Worm (Caenorhabditis elegans) whole organism, early embryonic: ENCODE data around the gene odr-4.

ENCODE experiments used
- B0310.2 ChIP-seq: sonication (generic microtip); optimal IDR thresholded peaks from 2 replicates; lab custom pipeline; 2016; ENCODE audit warnings: mild to moderate bottlenecking, missing genetic modification characterization, missing compliant biosample characterization
- F13C5.2 ChIP-seq: sonication (generic microtip); optimal IDR thresholded peaks from 2 replicates; lab custom pipeline; 2017; ENCODE audit warnings: mild to moderate bottlenecking, missing genetic modification characterization, inconsistent platforms, missing compliant biosample characterization
- aly-1 ChIP-seq: sonication (generic microtip); optimal IDR thresholded peaks from 2 replicates; lab custom pipeline; 2016; ENCODE audit warnings: missing genetic modification characterization, missing compliant biosample characterization
- ama-1 ChIP-seq: fragments of 150-350 bp; optimal IDR thresholded peaks from 2 replicates; lab custom pipeline; 2014
- ceh-13 ChIP-seq: fragments of 200-800 bp; sonication (Bioruptor generic); optimal IDR thresholded peaks from 2 replicates; lab custom pipeline; 2018; ENCODE audit warnings: mild to moderate bottlenecking, missing genetic modification characterization, missing compliant biosample characterization
- ceh-36 ChIP-seq: sonication (generic microtip); optimal IDR thresholded peaks from 2 replicates; lab custom pipeline; 2016; ENCODE audit warnings: missing genetic modification characterization, inconsistent platforms, missing compliant biosample characterization
- ets-7 ChIP-seq: sonication (generic microtip); optimal IDR thresholded peaks from 2 replicates; lab custom pipeline; 2016; ENCODE audit warnings: missing genotype, missing genetic modification characterization, missing compliant biosample characterization
- flt-1 ChIP-seq: fragments of 200-800 bp; sonication (Bioruptor generic); IDR thresholded peaks from 2 replicates; pipeline ENCODE4 v1.3.6; 2022; ENCODE audit warnings: missing genetic modification characterization, missing compliant biosample characterization
- hmbx-1 ChIP-seq: sonication (generic microtip); optimal IDR thresholded peaks from 2 replicates; lab custom pipeline; 2016; ENCODE audit warnings: mild to moderate bottlenecking, missing genetic modification characterization, missing compliant biosample characterization
- hmg-4 ChIP-seq: fragments of 200-800 bp; sonication (Bioruptor generic); optimal IDR thresholded peaks from 2 replicates; lab custom pipeline; 2018; ENCODE audit warnings: mild to moderate bottlenecking, missing genetic modification characterization, missing compliant biosample characterization
- hnd-1 ChIP-seq: sonication (generic microtip); optimal IDR thresholded peaks from 2 replicates; lab custom pipeline; 2016; ENCODE audit warnings: missing genetic modification characterization, missing compliant biosample characterization
- pes-1 ChIP-seq: fragments of 200-800 bp; sonication (Bioruptor generic); IDR thresholded peaks from 2 replicates; pipeline ENCODE4 v1.3.6; 2022; ENCODE audit warnings: missing genetic modification reagents, missing genetic modification characterization, missing compliant biosample characterization
- scrt-1 ChIP-seq: fragments of 200-800 bp; sonication (Bioruptor generic); IDR thresholded peaks from 2 replicates; pipeline ENCODE4 v1.3.6; 2022; ENCODE audit warnings: missing genetic modification characterization, missing compliant biosample characterization
- sea-1 ChIP-seq: fragments of 200-800 bp; sonication (Bioruptor generic); conservative IDR thresholded peaks from 2 replicates; pipeline ENCODE4 v1.3.6; 2022; ENCODE audit warnings: missing genetic modification characterization, missing compliant biosample characterization
- tbx-11 ChIP-seq: fragments of 200-800 bp; sonication (Bioruptor generic); IDR thresholded peaks from 2 replicates; pipeline ENCODE4 v1.3.6; 2022; ENCODE audit warnings: missing genetic modification characterization, missing compliant biosample characterization
- tbx-37 ChIP-seq: fragments of 200-800 bp; sonication (Bioruptor generic); conservative IDR thresholded peaks from 2 replicates; pipeline ENCODE4 v1.3.6; 2022; ENCODE audit warnings: missing genetic modification reagents, missing genetic modification characterization, missing compliant biosample characterization
- tra-4 ChIP-seq: sonication (generic microtip); optimal IDR thresholded peaks from 2 replicates; lab custom pipeline; 2017; ENCODE audit warnings: missing genetic modification characterization, missing compliant biosample characterization

The odr-4 gene

DNA sequence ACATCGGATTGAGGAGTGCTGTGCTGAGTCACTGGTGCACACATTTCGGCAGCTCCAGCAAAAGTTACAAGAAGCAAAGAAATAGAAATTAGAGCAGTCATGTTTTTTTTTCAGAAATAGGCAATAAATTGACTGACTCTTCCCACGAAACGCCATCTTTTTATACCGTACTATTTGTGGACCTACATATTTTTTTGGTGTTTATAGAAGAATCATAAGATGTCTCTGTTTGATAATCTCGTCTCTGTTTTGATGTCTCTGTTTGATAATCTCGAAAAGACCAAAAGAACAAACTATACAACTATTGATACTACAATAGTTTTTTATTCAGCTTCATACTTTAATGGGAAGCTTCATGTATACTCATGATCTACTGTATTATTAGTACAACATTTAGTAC, 3.8 kb downstream of the odr-4 start, which contains the start of gene Y102E9.3:
Y102E9.3 (minus strand) TSS at position 101 of the 400 bp plus-strand sequence.
- TF ChIP-seq hmbx-1 (tag; lab: Kevin White, UChicago): no peak
- no peak for TF ChIP-seq sea-1 (GFP tag; lab: Robert Waterston, UW)
- TF ChIP-seq hnd-1: no peak
- TF ChIP-seq tbx-37 (GFP tag; lab: Robert Waterston, UW): no peak
- TF ChIP-seq B0310.2 (tag; lab: Kevin White, UChicago): no peak
- no peak for TF ChIP-seq ceh-13 (GFP tag; lab: Kevin White, UChicago)
- no peak for TF ChIP-seq tra-4 (tag; lab: Kevin White, UChicago)
- TF ChIP-seq aly-1: no peak
- TF ChIP-seq ets-7: no peak
- no peak for TF ChIP-seq flt-1 (GFP tag; lab: Robert Waterston, UW)
- TF ChIP-seq hmg-4: no peak
- no peak for TF ChIP-seq ceh-36 (tag; lab: Kevin White, UChicago)
- no peak for TF ChIP-seq ama-1 (lab: Kevin White, UChicago)
- no peak for TF ChIP-seq tbx-11 (GFP tag; lab: Robert Waterston, UW)

DNA sequence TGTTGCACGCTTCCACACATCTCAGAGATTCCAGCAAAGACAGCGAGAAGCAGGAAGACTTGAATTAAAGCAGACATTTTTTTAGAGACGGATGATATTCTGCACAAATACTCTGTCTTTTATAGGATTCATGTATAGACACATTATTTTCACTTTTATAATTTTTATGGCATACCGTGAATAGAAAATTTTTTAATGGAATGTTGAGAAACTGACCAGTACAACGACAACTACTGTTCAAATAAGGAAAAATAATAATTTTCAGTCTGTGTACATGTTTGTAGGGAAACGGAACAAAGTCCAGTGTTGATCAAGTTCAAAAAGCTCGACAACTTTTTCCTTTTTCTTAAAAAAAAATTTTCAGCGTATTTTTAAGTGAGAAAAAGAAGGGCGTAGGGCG, 6.0 kb downstream of the odr-4 start, which contains the start of gene Y102E9.6:
Y102E9.6 (minus strand) TSS at position 101 of the 400 bp plus-strand sequence.
- TF ChIP-seq aly-1 (no peak), hnd-1 (no peak), B0310.2 (tag; lab: Kevin White, UChicago) (no peak), hmbx-1 (tag; lab: Kevin White, UChicago) (no peak), tbx-11 (GFP tag; lab: Robert Waterston, UW) (no peak), ceh-36 (tag; lab: Kevin White, UChicago) (no peak), sea-1 (GFP tag; lab: Robert Waterston, UW) (no peak), ama-1 (lab: Kevin White, UChicago) (no peak), ets-7 (no peak), ceh-13 (GFP tag; lab: Kevin White, UChicago) (no peak), scrt-1 (no peak), F13C5.2 (no peak), pes-1 (GFP tag; lab: Robert Waterston, UW) (no peak), hmg-4 (no peak)

ce11 chrIII:6736971-6737370, 6.4 kb downstream of the odr-4 start, which contains the start of gene K07E12.2:
TSS of gene K07E12.2 (plus strand) at chrIII:6737271.
- TF ChIP-seq tbx-37 (GFP tag; lab: Robert Waterston, UW): no peak
- TF ChIP-seq hmg-4: no peak
- TF ChIP-seq F13C5.2: no peak
- no peak for TF ChIP-seq scrt-1
- TF ChIP-seq ets-7: no peak
- TF ChIP-seq ceh-13 (GFP tag; lab: Kevin White, UChicago): no peak
- no peak for TF ChIP-seq ama-1 (lab: Kevin White, UChicago)

- no peak for TF ChIP-seq scrt-1
- no peak for TF ChIP-seq ceh-36 (tag; lab: Kevin White, UChicago)
- no peak for TF ChIP-seq flt-1 (GFP tag; lab: Robert Waterston, UW)
- TF ChIP-seq aly-1: no peak
- no peak for TF ChIP-seq tra-4 (tag; lab: Kevin White, UChicago)
- TF ChIP-seq ets-7: no peak
- no peak for TF ChIP-seq F13C5.2
- no peak for TF ChIP-seq ama-1 (lab: Kevin White, UChicago)
- no peak for TF ChIP-seq tbx-11 (GFP tag; lab: Robert Waterston, UW)
- no peak for TF ChIP-seq hmg-4
- no peak for TF ChIP-seq tbx-37 (GFP tag; lab: Robert Waterston, UW)
- TF ChIP-seq hnd-1: no peak
- TF ChIP-seq sea-1 (GFP tag; lab: Robert Waterston, UW): no peak
- TF ChIP-seq hmbx-1 (tag; lab: Kevin White, UChicago): no peak
These were observed 9.5 kb downstream of the odr-4 start for ce11 chrIII:6740072-6740471.

ce11 chrIII:6742597-6742996, 12.0 kb downstream of the odr-4 start:
- no peak for TF ChIP-seq tbx-11 (GFP tag; lab: Robert Waterston, UW)
- no peak for TF ChIP-seq sea-1 (GFP tag; lab: Robert Waterston, UW)

DNA sequence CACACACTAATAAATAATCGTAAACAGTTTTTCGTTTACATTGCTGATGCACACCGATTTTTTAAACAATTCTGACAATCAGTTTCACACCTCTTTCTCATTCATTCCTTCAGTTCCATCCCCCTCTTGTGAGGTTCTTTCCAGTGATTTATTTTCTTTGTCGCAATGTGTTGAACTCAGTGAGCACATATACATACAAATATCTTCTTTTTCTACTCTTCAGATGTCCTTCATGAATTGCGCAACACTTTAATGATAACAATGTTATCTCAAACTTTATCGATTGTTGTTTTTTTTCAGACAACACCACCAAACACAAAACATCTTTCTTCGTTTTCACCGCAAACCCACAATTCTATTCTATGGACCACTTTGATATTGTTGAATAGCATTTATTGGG, 15.4 kb downstream of the odr-4 start, which contains the start of gene dig-1:
dig-1 (plus strand) TSS at position 301 of the 400 bp plus-strand sequence.
- TF ChIP-seq flt-1 (GFP tag; lab: Robert Waterston, UW) (no peak), tbx-37 (GFP tag; lab: Robert Waterston, UW) (no peak), hmg-4 (no peak), ceh-36 (tag; lab: Kevin White, UChicago) (no peak), pes-1 (GFP tag; lab: Robert Waterston, UW) (no peak)

ce11 chrIII:6746668-6747067, 16.1 kb downstream of the odr-4 start:
- TF ChIP-seq tbx-37 (GFP tag; lab: Robert Waterston, UW): no peak
- no peak for TF ChIP-seq scrt-1
- TF ChIP-seq hmbx-1 (tag; lab: Kevin White, UChicago): no peak
- TF ChIP-seq ceh-13 (GFP tag; lab: Kevin White, UChicago): no peak
- TF ChIP-seq hmg-4: no peak
- no peak for TF ChIP-seq tbx-11 (GFP tag; lab: Robert Waterston, UW)

DNA sequence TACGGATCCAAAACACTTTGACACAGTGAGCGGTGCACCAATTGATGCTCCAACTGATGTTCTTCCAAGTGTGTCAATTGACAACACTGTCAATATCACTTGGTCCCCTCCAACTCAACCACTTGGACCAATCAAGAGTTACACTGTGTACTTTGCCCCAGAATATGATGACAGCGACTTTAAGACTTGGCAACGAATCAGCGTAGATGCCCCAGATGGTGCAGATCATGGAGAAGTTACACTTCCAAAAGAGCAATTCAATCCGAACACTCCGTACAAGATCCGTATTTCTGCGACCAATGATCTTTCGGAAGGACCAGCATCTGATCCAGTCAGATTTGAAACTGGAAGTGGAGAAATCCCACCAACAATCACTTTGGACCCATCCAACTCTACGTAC, 22.0 kb downstream of the odr-4 start:
- TF ChIP-seq scrt-1 (no peak), tra-4 (tag; lab: Kevin White, UChicago) (no peak), aly-1 (no peak), hmg-4 (no peak), tbx-37 (GFP tag; lab: Robert Waterston, UW) (no peak), ama-1 (lab: Kevin White, UChicago) (no peak), ets-7 (no peak), ceh-36 (tag; lab: Kevin White, UChicago) (no peak), F13C5.2 (no peak), tbx-11 (GFP tag; lab: Robert Waterston, UW) (no peak), pes-1 (GFP tag; lab: Robert Waterston, UW) (no peak), ceh-13 (GFP tag; lab: Kevin White, UChicago) (no peak), sea-1 (GFP tag; lab: Robert Waterston, UW) (no peak), B0310.2 (tag; lab: Kevin White, UChicago) (no peak), hmbx-1 (tag; lab: Kevin White, UChicago) (no peak), hnd-1 (no peak), flt-1 (GFP tag; lab: Robert Waterston, UW) (no peak)
